Worm (Caenorhabditis elegans) whole organism, L1 larva: ENCODE results near the gene T07D3.4.
A peak's percentile ranks its signal among the peaks of the same experiment; 100 is the strongest.

Experiments
- C34B4.2 ChIP-seq: sonication (generic microtip); optimal IDR thresholded peaks from 2 replicates; lab custom pipeline; 2017; ENCODE audit warnings: mild to moderate bottlenecking, missing genetic modification characterization, missing compliant biosample characterization
- F16B12.6 ChIP-seq: fragments of 150-350 bp; optimal IDR thresholded peaks from 2 replicates; lab custom pipeline; 2014; ENCODE audit warnings: missing biosample characterization, missing genetic modification characterization
- aha-1 ChIP-seq: fragments of 150-350 bp; optimal IDR thresholded peaks from 2 replicates; lab custom pipeline; 2014; ENCODE audit warnings: missing biosample characterization, missing genetic modification characterization
- alr-1 ChIP-seq: fragments of 200-800 bp; sonication (Bioruptor generic); optimal IDR thresholded peaks from 2 replicates; lab custom pipeline; 2018; ENCODE audit warnings: borderline replicate concordance, mild to moderate bottlenecking, missing genetic modification characterization, missing compliant biosample characterization
- aly-2 ChIP-seq: fragments of 150-350 bp; optimal IDR thresholded peaks from 2 replicates; lab custom pipeline; 2014; ENCODE audit warnings: missing biosample characterization, missing genetic modification characterization
- ama-1 ChIP-seq: fragments of 150-350 bp; optimal IDR thresholded peaks from 2 replicates; lab custom pipeline; 2014
- ceh-8 ChIP-seq: fragments of 200-800 bp; sonication (Bioruptor generic); optimal IDR thresholded peaks from 2 replicates; lab custom pipeline; 2018; ENCODE audit warnings: mild to moderate bottlenecking, missing genetic modification characterization, moderate library complexity, missing compliant biosample characterization
- ceh-82 ChIP-seq, 3 experiments: fragments of 150-350 bp in 1 of 3; sonication (generic microtip) in 2 of 3; optimal IDR thresholded peaks; 2 replicates each; lab custom pipeline; 2014 to 2017; ENCODE audit warnings: missing biosample characterization in 3 of 3, missing genetic modification characterization in 3 of 3
- ces-1 ChIP-seq: fragments of 150-350 bp; optimal IDR thresholded peaks from 2 replicates; lab custom pipeline; 2014; ENCODE audit warnings: missing biosample characterization, missing genetic modification reagents, missing genetic modification characterization
- dpl-1 ChIP-seq, 3 experiments: fragments of 150-350 bp in 2 of 3; sonication (generic microtip) in 1 of 3; optimal IDR thresholded peaks; 2 replicates each; lab custom pipeline; 2014 to 2017; ENCODE audit warnings: missing biosample characterization in 3 of 3, missing genetic modification characterization in 3 of 3, missing genetic modification reagents in 3 of 3
- dsc-1 ChIP-seq: sonication (generic microtip); optimal IDR thresholded peaks from 2 replicates; lab custom pipeline; 2016; ENCODE audit warnings: mild to moderate bottlenecking, missing genetic modification characterization, missing compliant biosample characterization
- efl-3 ChIP-seq: fragments of 200-800 bp; sonication (Bioruptor generic); optimal IDR thresholded peaks from 2 replicates; lab custom pipeline; 2018; ENCODE audit warnings: mild to moderate bottlenecking, missing genetic modification characterization, missing compliant biosample characterization
- egl-27 ChIP-seq, 2 experiments: fragments of 150-350 bp in 1 of 2; sonication (generic microtip); optimal IDR thresholded peaks; 3 replicates each; lab custom pipeline; 2017 to 2018; ENCODE audit warnings: missing biosample characterization in 2 of 2, missing genetic modification characterization in 2 of 2, missing genetic modification reagents in 2 of 2
- elt-2 ChIP-seq: sonication (generic microtip); optimal IDR thresholded peaks from 2 replicates; lab custom pipeline; 2016; ENCODE audit warnings: missing genetic modification characterization, mild to moderate bottlenecking, inconsistent platforms, missing compliant biosample characterization, missing genetic modification reagents
- elt-3 ChIP-seq, 6 experiments: fragments of 150-350 bp in 1 of 6; sonication (generic microtip); optimal IDR thresholded peaks; 2 replicates each; lab custom pipeline; 2017 to 2018; ENCODE audit warnings: missing biosample characterization in 6 of 6, missing genetic modification characterization in 6 of 6, inconsistent platforms in 1 of 6
- ets-5 ChIP-seq: fragments of 200-800 bp; sonication (Bioruptor generic); IDR thresholded peaks from 2 replicates; pipeline ENCODE4 v1.3.6; 2022; ENCODE audit warnings: missing genetic modification characterization, missing compliant biosample characterization
- fkh-8 ChIP-seq: sonication (generic microtip); optimal IDR thresholded peaks from 2 replicates; lab custom pipeline; 2016; ENCODE audit warnings: mild to moderate bottlenecking, missing genetic modification characterization, missing compliant biosample characterization
- hlh-17 ChIP-seq: fragments of 200-800 bp; sonication (Bioruptor generic); optimal IDR thresholded peaks from 2 replicates; lab custom pipeline; 2018; ENCODE audit warnings: missing genetic modification characterization, mild to moderate bottlenecking, missing compliant biosample characterization, moderate library complexity, borderline replicate concordance
- irx-1 ChIP-seq: sonication (generic microtip); optimal IDR thresholded peaks from 2 replicates; lab custom pipeline; 2016; ENCODE audit warnings: missing genetic modification characterization, missing compliant biosample characterization
- isw-1 ChIP-seq: fragments of 200-800 bp; sonication (Bioruptor generic); IDR thresholded peaks from 2 replicates; pipeline ENCODE4 v1.3.6; 2022; ENCODE audit warnings: missing genetic modification characterization, missing compliant biosample characterization
- jun-1 ChIP-seq: fragments of 150-350 bp; optimal IDR thresholded peaks from 2 replicates; lab custom pipeline; 2014; ENCODE audit warnings: missing biosample characterization, missing genetic modification reagents, missing genetic modification characterization
- lin-14 ChIP-seq: fragments of 200-800 bp; sonication (Bioruptor generic); optimal IDR thresholded peaks from 2 replicates; lab custom pipeline; 2018; ENCODE audit warnings: mild to moderate bottlenecking, missing genetic modification characterization, moderate library complexity, missing compliant biosample characterization
- lin-15B ChIP-seq: fragments of 150-350 bp; sonication (generic microtip); optimal IDR thresholded peaks from 3 replicates; lab custom pipeline; 2014; ENCODE audit warnings: missing biosample characterization, missing genetic modification characterization
- mab-9 ChIP-seq: fragments of 200-800 bp; sonication (Bioruptor generic); IDR thresholded peaks from 2 replicates; pipeline ENCODE4 v1.3.6; 2022; ENCODE audit warnings: missing genetic modification reagents, missing genetic modification characterization, missing compliant biosample characterization
- mdl-1 ChIP-seq, 2 experiments: fragments of 150-350 bp; optimal IDR thresholded peaks; 2 replicates each; lab custom pipeline; 2014 to 2017; ENCODE audit warnings: missing biosample characterization in 2 of 2, missing genetic modification characterization in 2 of 2, inconsistent platforms in 1 of 2
- mef-2 ChIP-seq: fragments of 150-350 bp; optimal IDR thresholded peaks from 2 replicates; lab custom pipeline; 2014; ENCODE audit warnings: missing biosample characterization, missing genetic modification characterization
- mep-1 ChIP-seq: fragments of 150-350 bp; optimal IDR thresholded peaks from 2 replicates; lab custom pipeline; 2014; ENCODE audit warnings: missing biosample characterization, missing genetic modification characterization
- nhr-11 ChIP-seq: fragments of 150-350 bp; optimal IDR thresholded peaks from 2 replicates; lab custom pipeline; 2014; ENCODE audit warnings: missing biosample characterization, missing genetic modification characterization
- nhr-20 ChIP-seq: sonication (generic microtip); optimal IDR thresholded peaks from 2 replicates; lab custom pipeline; 2016; ENCODE audit warnings: mild to moderate bottlenecking, missing genetic modification characterization, missing compliant biosample characterization
- nhr-237 ChIP-seq: fragments of 150-350 bp; optimal IDR thresholded peaks from 2 replicates; lab custom pipeline; 2014; ENCODE audit warnings: missing biosample characterization, missing genetic modification characterization
- nhr-28 ChIP-seq: fragments of 150-350 bp; optimal IDR thresholded peaks from 2 replicates; lab custom pipeline; 2014; ENCODE audit warnings: missing biosample characterization, missing genetic modification characterization
- nhr-71 ChIP-seq: sonication (generic microtip); optimal IDR thresholded peaks from 2 replicates; lab custom pipeline; 2016; ENCODE audit warnings: mild to moderate bottlenecking, missing genetic modification characterization, moderate library complexity, missing compliant biosample characterization
- nhr-76 ChIP-seq: sonication (generic microtip); optimal IDR thresholded peaks from 2 replicates; lab custom pipeline; 2017; ENCODE audit warnings: missing biosample characterization, missing genetic modification characterization
- nhr-85 ChIP-seq: sonication (generic microtip); peaks from one replicate; lab custom pipeline; 2016; ENCODE audit warnings: missing genetic modification characterization, inconsistent platforms, missing compliant biosample characterization
- nhr-90 ChIP-seq: sonication (generic microtip); optimal IDR thresholded peaks from 2 replicates; lab custom pipeline; 2016; ENCODE audit warnings: mild to moderate bottlenecking, missing genetic modification characterization, missing compliant biosample characterization; ENCODE audit not compliant: poor library complexity
- pax-3 ChIP-seq: fragments of 200-800 bp; sonication (Bioruptor generic); optimal IDR thresholded peaks from 2 replicates; lab custom pipeline; 2018; ENCODE audit warnings: mild to moderate bottlenecking, missing genetic modification characterization, moderate library complexity, missing compliant biosample characterization
- pqm-1 ChIP-seq: sonication (generic microtip); optimal IDR thresholded peaks from 3 replicates; lab custom pipeline; 2017; ENCODE audit warnings: missing biosample characterization, missing genetic modification characterization
- rnt-1 ChIP-seq: sonication (generic microtip); optimal IDR thresholded peaks from 2 replicates; lab custom pipeline; 2016; ENCODE audit warnings: mild to moderate bottlenecking, missing genetic modification characterization, moderate library complexity, missing compliant biosample characterization
- snpc-4 ChIP-seq: fragments of 150-350 bp; optimal IDR thresholded peaks from 2 replicates; lab custom pipeline; 2014; ENCODE audit warnings: missing biosample characterization, missing genetic modification characterization
- snu-23 ChIP-seq: sonication (generic microtip); optimal IDR thresholded peaks from 2 replicates; lab custom pipeline; 2016; ENCODE audit warnings: missing genetic modification characterization, missing compliant biosample characterization
- sup-37 ChIP-seq: fragments of 200-800 bp; sonication (Bioruptor generic); optimal IDR thresholded peaks from 2 replicates; lab custom pipeline; 2018; ENCODE audit warnings: mild to moderate bottlenecking, missing genetic modification characterization, missing compliant biosample characterization
- tlp-1 ChIP-seq: fragments of 150-350 bp; optimal IDR thresholded peaks from 2 replicates; lab custom pipeline; 2014; ENCODE audit warnings: missing biosample characterization, missing genetic modification characterization
- unc-130 ChIP-seq: fragments of 150-350 bp; optimal IDR thresholded peaks from 2 replicates; lab custom pipeline; 2017; ENCODE audit warnings: missing biosample characterization, missing genetic modification characterization, inconsistent platforms
- unc-30 ChIP-seq: sonication (generic microtip); optimal IDR thresholded peaks from 2 replicates; lab custom pipeline; 2017; ENCODE audit warnings: missing biosample characterization, missing genetic modification characterization
- unc-62 ChIP-seq: fragments of 150-350 bp; optimal IDR thresholded peaks from 2 replicates; lab custom pipeline; 2014; ENCODE audit warnings: missing biosample characterization, missing genetic modification reagents, missing genetic modification characterization
- unc-86 ChIP-seq: sonication (generic microtip); optimal IDR thresholded peaks from 2 replicates; lab custom pipeline; 2016; ENCODE audit warnings: missing genetic modification characterization, missing compliant biosample characterization
- xbp-1 ChIP-seq: sonication (generic microtip); optimal IDR thresholded peaks from 2 replicates; lab custom pipeline; 2016; ENCODE audit warnings: missing genetic modification characterization, missing compliant biosample characterization
- zag-1 ChIP-seq: fragments of 150-350 bp; optimal IDR thresholded peaks from 2 replicates; lab custom pipeline; 2014; ENCODE audit warnings: missing biosample characterization, missing genetic modification characterization
- zip-4 ChIP-seq: fragments of 200-800 bp; sonication (Bioruptor generic); optimal IDR thresholded peaks from 2 replicates; lab custom pipeline; 2018; ENCODE audit warnings: mild to moderate bottlenecking, missing genetic modification characterization, moderate library complexity, missing compliant biosample characterization
- ztf-4 ChIP-seq: fragments of 150-350 bp; optimal IDR thresholded peaks from 2 replicates; lab custom pipeline; 2014; ENCODE audit warnings: missing biosample characterization, missing genetic modification characterization

T07D3.4 gene

DNA sequence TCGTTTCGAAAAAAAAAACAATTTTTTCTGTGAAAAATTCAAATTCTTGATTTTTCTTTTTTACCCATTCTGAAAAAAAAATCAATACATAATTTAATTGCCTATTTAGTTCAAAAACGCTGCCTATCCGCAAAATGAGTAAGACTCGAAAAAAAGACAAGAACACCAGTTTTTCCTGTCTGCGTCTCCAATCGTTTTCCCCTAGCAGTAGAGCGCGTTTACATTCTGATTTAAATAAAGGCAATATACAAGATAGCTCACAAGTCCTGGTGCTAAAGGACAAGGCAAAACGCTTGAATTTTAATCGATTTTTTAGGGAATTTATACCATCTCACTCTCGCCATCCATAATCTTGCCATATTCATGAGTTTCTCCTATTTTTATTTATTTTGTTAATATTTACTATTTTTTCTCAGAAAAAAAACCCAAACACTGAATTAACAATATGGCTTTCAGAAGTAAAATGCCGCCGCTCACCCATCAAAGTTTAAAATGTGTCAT is 25.2 kb downstream of the T07D3.4 start, which contains the start of gene fbxc-33 (continued):
- TF ChIP-seq snu-23 (no peak), ces-1 (no peak), ztf-4 (tag; lab: Kevin White, UChicago) (no peak), nhr-76 (tag; lab: Kevin White, UChicago) (no peak), fkh-8 (tag; lab: Kevin White, UChicago) (no peak), rnt-1 (tag; lab: Kevin White, UChicago) (peak; percentile 34), snpc-4 (tag; lab: Kevin White, UChicago) (peak; percentile 13), nhr-90 (tag; lab: Kevin White, UChicago) (no peak), jun-1 (tag; lab: Kevin White, UChicago) (no peak), dpl-1 (GFP tag; optimal IDR thresholded peaks at IDR 0.05; lab: Kevin White, UChicago) (peak in 2 of 3 experiments; percentile 27 to 62), nhr-85 (tag; lab: Kevin White, UChicago) (peak; percentile 0)

- TF ChIP-seq nhr-76 (tag; lab: Kevin White, UChicago) (no peak), dsc-1 (tag; lab: Kevin White, UChicago) (no peak), mep-1 (tag; lab: Kevin White, UChicago) (no peak), ztf-4 (tag; lab: Kevin White, UChicago) (no peak), C34B4.2 (tag; lab: Kevin White, UChicago) (no peak), nhr-28 (tag; lab: Kevin White, UChicago) (no peak), irx-1 (tag; lab: Kevin White, UChicago) (no peak), nhr-85 (tag; lab: Kevin White, UChicago) (no peak), sup-37 (no peak), nhr-11 (tag; lab: Kevin White, UChicago) (no peak), pax-3 (tag; lab: Kevin White, UChicago) (peak; percentile 73), egl-27 (tag; optimal IDR thresholded peaks at IDR 0.05; lab: Kevin White, UChicago) (no peak), mdl-1 (tag; optimal IDR thresholded peaks at IDR 0.05; lab: Kevin White, UChicago) (no peak), unc-62 (GFP tag; lab: Kevin White, UChicago) (no peak), efl-3 (GFP tag; lab: Kevin White, UChicago) (no peak), elt-2 (tag; lab: Kevin White, UChicago) (peak; percentile 100), mab-9 (GFP tag; lab: Robert Waterston, UW) (no peak), ama-1 (lab: Kevin White, UChicago) (no peak), nhr-90 (tag; lab: Kevin White, UChicago) (peak; percentile 31), aha-1 (tag; lab: Kevin White, UChicago) (no peak), ces-1 (no peak), nhr-71 (tag; lab: Kevin White, UChicago) (no peak), rnt-1 (tag; lab: Kevin White, UChicago) (no peak), ceh-82 (tag; optimal IDR thresholded peaks at IDR 0.05; lab: Kevin White, UChicago) (no peak), fkh-8 (tag; lab: Kevin White, UChicago) (no peak), ets-5 (no peak), elt-3 (tag; optimal IDR thresholded peaks at IDR 0.05; lab: Kevin White, UChicago) (no peak), nhr-20 (peak; percentile 42), unc-30 (tag; lab: Kevin White, UChicago) (no peak), lin-15B (tag; lab: Kevin White, UChicago) (no peak), ceh-8 (GFP tag; lab: Kevin White, UChicago) (no peak), mef-2 (no peak), xbp-1 (tag; lab: Kevin White, UChicago) (no peak), alr-1 (tag; lab: Kevin White, UChicago) (no peak), isw-1 (no peak), pqm-1 (peak; percentile 100), unc-86 (no peak), aly-2 (tag; lab: Kevin White, UChicago) (no peak), zag-1 (tag; lab: Kevin White, UChicago) (no peak), zip-4 (GFP tag; lab: Kevin White, UChicago) (no peak), jun-1 (tag; lab: Kevin White, UChicago) (peak; percentile 93), lin-14 (peak; percentile 27), snu-23 (no peak), unc-130 (no peak), tlp-1 (tag; lab: Kevin White, UChicago) (peak; percentile 91), F16B12.6 (no peak), hlh-17 (GFP tag; lab: Kevin White, UChicago) (no peak), nhr-237 (no peak)
Measured at ce11 chrII:915206-915605, 27.1 kb downstream of the T07D3.4 start.
